Fruit fly (Drosophila melanogaster): ENCODE results near the gene IPIP.

Gene IPIP

dm6 chr2L:6092300-6092699 lies 44.5 kb downstream of the IPIP start (continued):
- no peak for TF ChIP-seq fd96Cb (tag; optimal IDR thresholded peaks at IDR 0.05)
- no peak for TF ChIP-seq CG4707 (GFP tag; optimal IDR thresholded peaks at IDR 0.05)
- TF ChIP-seq Trl (optimal IDR thresholded peaks at IDR 0.05) = peak in 1 of 2 experiments; percentile 11
- no peak for TF ChIP-seq Trl (GFP tag; optimal IDR thresholded peaks at IDR 0.05)
- no peak for TF ChIP-seq btn (GFP tag; optimal IDR thresholded peaks at IDR 0.05)
- TF ChIP-seq CG14710 (tag; optimal IDR thresholded peaks at IDR 0.05) = no peak
- TF ChIP-seq gt (GFP tag; IDR thresholded peaks at IDR 0.05) = no peak
- TF ChIP-seq grau (tag; optimal IDR thresholded peaks at IDR 0.05) = no peak
- no peak for TF ChIP-seq pum (GFP tag; optimal IDR thresholded peaks at IDR 0.05)
- no peak for TF ChIP-seq CG14860 (GFP tag; IDR thresholded peaks at IDR 0.05; ENCODE audit: partially characterized antibody)
- TF ChIP-seq gfzf (GFP tag; optimal IDR thresholded peaks at IDR 0.05) = no peak
- no peak for TF ChIP-seq ttk (GFP tag; IDR thresholded peaks at IDR 0.05)
- no peak for TF ChIP-seq stwl (tag; optimal IDR thresholded peaks at IDR 0.05)
- no peak for TF ChIP-seq Aef1 (GFP tag; IDR thresholded peaks at IDR 0.05)
- no peak for TF ChIP-seq CG7745 (tag; optimal IDR thresholded peaks at IDR 0.05)
- TF ChIP-seq CG33557 (GFP tag; optimal IDR thresholded peaks at IDR 0.05) = peak; percentile 12
- TF ChIP-seq tin (GFP tag; optimal IDR thresholded peaks at IDR 0.05) = no peak
- no peak for TF ChIP-seq CG15269 (tag; optimal IDR thresholded peaks at IDR 0.05)
- no peak for TF ChIP-seq CG12942 (GFP tag; optimal IDR thresholded peaks at IDR 0.05)
- TF ChIP-seq CG10274 (GFP tag; optimal IDR thresholded peaks at IDR 0.05) = no peak
- no peak for TF ChIP-seq CG4617 (GFP tag; optimal IDR thresholded peaks at IDR 0.05; ENCODE audit: borderline replicate concordance)
- TF ChIP-seq Awh (GFP tag; IDR thresholded peaks at IDR 0.05) = no peak
- TF ChIP-seq CG10431 (GFP tag; optimal IDR thresholded peaks at IDR 0.05) = peak; percentile 34
- no peak for TF ChIP-seq Atf3 (GFP tag; optimal IDR thresholded peaks at IDR 0.05)
- no peak for TF ChIP-seq gcm (GFP tag; optimal IDR thresholded peaks at IDR 0.05)
- no peak for TF ChIP-seq her (GFP tag; optimal IDR thresholded peaks at IDR 0.05)
- no peak for TF ChIP-seq CG1233 (GFP tag; optimal IDR thresholded peaks at IDR 0.05)
- peak; percentile 12 for TF ChIP-seq CG10543 (GFP tag; optimal IDR thresholded peaks at IDR 0.05)
- peak; percentile 11 for TF ChIP-seq gsb-n (tag; optimal IDR thresholded peaks at IDR 0.05)
- TF ChIP-seq Spps (tag; optimal IDR thresholded peaks at IDR 0.05) = no peak
- TF ChIP-seq ase (GFP tag; IDR thresholded peaks at IDR 0.05) = no peak
- peak; percentile 42 for TF ChIP-seq Fer1 (GFP tag; optimal IDR thresholded peaks at IDR 0.05)
- peak; percentile 65; the same call in 1 of the 2 replicates for TF ChIP-seq seq (GFP tag; IDR thresholded peaks at IDR 0.05)
- TF ChIP-seq lilli (GFP tag; optimal IDR thresholded peaks at IDR 0.05) = no peak
- peak; percentile 23 for TF ChIP-seq scrt (GFP tag; optimal IDR thresholded peaks at IDR 0.05)
- no peak for TF ChIP-seq slp2 (GFP tag; optimal IDR thresholded peaks at IDR 0.05)
- no peak for TF ChIP-seq CG6272 (GFP tag; IDR thresholded peaks at IDR 0.05)
- no peak for TF ChIP-seq E2f2 (GFP tag; IDR thresholded peaks at IDR 0.05)
- TF ChIP-seq CG15479 (GFP tag; optimal IDR thresholded peaks at IDR 0.05) = no peak
- no peak for TF ChIP-seq Max (GFP tag; optimal IDR thresholded peaks at IDR 0.05)
- TF ChIP-seq Dref (GFP tag; IDR thresholded peaks at IDR 0.05) = no peak
- no peak for TF ChIP-seq schlank (tag; optimal IDR thresholded peaks at IDR 0.05)
- TF ChIP-seq CG7839 (tag; optimal IDR thresholded peaks at IDR 0.05) = no peak
- no peak for TF ChIP-seq CG6254 (GFP tag; optimal IDR thresholded peaks at IDR 0.05)
- TF ChIP-seq caup (GFP tag; optimal IDR thresholded peaks at IDR 0.05; ENCODE audit: severe bottlenecking) = no peak
- TF ChIP-seq unc-4 (GFP tag; IDR thresholded peaks at IDR 0.05; ENCODE audit: partially characterized antibody) = no peak
- TF ChIP-seq gce (GFP tag; IDR thresholded peaks at IDR 0.05) = 0 out of 3 replicates have a peak, but pooled peaks have one; percentile 40
- TF ChIP-seq CG12071 (GFP tag; optimal IDR thresholded peaks at IDR 0.05) = no peak
- TF ChIP-seq CG13424 (tag; optimal IDR thresholded peaks at IDR 0.05) = no peak
- TF ChIP-seq kni (GFP tag; optimal IDR thresholded peaks at IDR 0.05) = peak; percentile 65
- peak; percentile 15; the same call in 1 of the 2 replicates for TF ChIP-seq Adf1 (GFP tag; IDR thresholded peaks at IDR 0.05)
